Fruit fly (Drosophila melanogaster) S2 (cell line): Measurements from ENCODE around the gene trx.

Experiments
- CG8478 ChIP-seq: fragments of >200 bp; optimal IDR thresholded peaks from 2 replicates; lab custom pipeline; 2018
- CTCF ChIP-seq, 2 experiments: fragments of >200 bp; optimal IDR thresholded peaks; 2 replicates each; lab custom pipeline; 2018

DNA sequence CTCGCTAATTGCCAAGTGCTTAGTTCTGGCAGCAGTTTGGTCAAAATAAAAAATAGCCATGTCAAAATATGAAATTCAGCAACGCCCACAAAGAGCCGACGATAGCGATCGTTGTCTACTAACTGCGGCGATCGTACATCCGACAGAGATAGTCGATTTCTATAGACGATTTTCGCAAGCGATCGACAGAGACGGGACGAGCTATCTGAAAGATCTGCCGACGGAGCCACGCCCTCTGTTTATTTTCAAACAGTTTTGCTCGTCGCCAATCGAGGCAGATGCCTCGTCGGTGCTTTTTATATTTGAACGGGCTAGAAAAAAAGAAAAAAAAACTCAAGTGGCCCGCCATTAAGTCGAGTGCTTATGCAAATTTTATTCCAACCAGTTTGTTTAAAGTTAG, 48.8 kb upstream of the trx start:
- TF ChIP-seq CTCF (optimal IDR thresholded peaks at IDR 0.05; lab: Kevin White, UChicago) (no peak), CG8478 (lab: Kevin White, UChicago) (no peak)
